5 fruit fly cellular contexts compared by ENCODE assay signal in the genomic region with DNA sequence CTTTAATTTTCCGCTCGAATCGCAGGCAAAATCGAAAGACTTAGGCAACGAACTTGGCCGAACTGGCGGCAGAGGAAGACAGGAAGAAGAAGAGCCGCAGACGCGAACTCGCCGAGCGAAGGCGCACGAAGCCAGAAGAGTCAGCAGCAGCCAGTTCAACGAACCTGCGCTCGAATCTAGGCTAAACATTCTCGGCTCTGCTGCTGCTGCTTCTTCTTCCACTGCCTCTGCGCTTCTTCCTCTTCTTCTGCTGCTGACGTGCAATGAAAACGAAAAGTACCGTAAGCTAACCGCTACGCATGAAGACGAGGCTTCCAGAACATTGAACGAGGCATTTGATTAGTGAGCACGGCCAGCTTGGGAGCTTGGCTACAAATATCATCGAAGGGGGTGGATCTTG.
TF ChIP-seq lines count a peak whose summit lies in the region.

No protein-coding gene starts in this region.

- TF ChIP-seq CTCF in whole organism, embryonic (GFP tag; optimal IDR thresholded peaks at IDR 0.05; lab: Kevin White, UChicago) = no peak

TF ChIP-seq in whole organism, 6 proteins besides CTCF, POLR2A, EP300 and RAD21:
- TF ChIP-seq EcR (GFP tag; optimal IDR thresholded peaks at IDR 0.05; lab: Kevin White, UChicago) (peak; percentile 61 to 88), CG8478 (optimal IDR thresholded peaks at IDR 0.05; lab: Kevin White, UChicago) (no peak), pan (optimal IDR thresholded peaks at IDR 0.05; lab: Kevin White, UChicago) (no peak), psq (optimal IDR thresholded peaks at IDR 0.05; lab: Kevin White, UChicago) (no peak), Dll (optimal IDR thresholded peaks at IDR 0.05; lab: Kevin White, UChicago) (no peak), usp (GFP tag; optimal IDR thresholded peaks at IDR 0.05; lab: Kevin White, UChicago) (no peak)

TF ChIP-seq in whole organism, embryonic, 481 proteins besides CTCF, POLR2A, EP300 and RAD21:
- peak; percentile 55 for TF ChIP-seq CG11247 (GFP tag; IDR thresholded peaks at IDR 0.05; lab: Robert Waterston, UW)
- no peak for TF ChIP-seq CG16779 (GFP tag; IDR thresholded peaks at IDR 0.05; lab: Robert Waterston, UW)
- no peak for TF ChIP-seq CG7271 (tag; optimal IDR thresholded peaks at IDR 0.05; lab: Kevin White, UChicago)
- no peak for TF ChIP-seq NC2α (GFP tag; optimal IDR thresholded peaks at IDR 0.05; lab: Kevin White, UChicago)
- TF ChIP-seq B-H2 (GFP tag; optimal IDR thresholded peaks at IDR 0.05; lab: Kevin White, UChicago) = no peak
- peak; percentile 17 for TF ChIP-seq CG15479 (GFP tag; optimal IDR thresholded peaks at IDR 0.05; lab: Kevin White, UChicago)
- no peak for TF ChIP-seq row (GFP tag; IDR thresholded peaks at IDR 0.05; lab: Robert Waterston, UW)
- TF ChIP-seq Deaf1 (tag; optimal IDR thresholded peaks at IDR 0.05; lab: Kevin White, UChicago) = peak; percentile 75
- no peak for TF ChIP-seq CG7963 (GFP tag; IDR thresholded peaks at IDR 0.05; lab: Robert Waterston, UW; ENCODE audit: partially characterized antibody)
- no peak for TF ChIP-seq Six4 (GFP tag; optimal IDR thresholded peaks at IDR 0.05; lab: Kevin White, UChicago)
- TF ChIP-seq CG14710 (tag; optimal IDR thresholded peaks at IDR 0.05; lab: Kevin White, UChicago) = no peak
- no peak for TF ChIP-seq CG7357 (GFP tag; IDR thresholded peaks at IDR 0.05; lab: Robert Waterston, UW)
- TF ChIP-seq kni (GFP tag; optimal IDR thresholded peaks at IDR 0.05; lab: Kevin White, UChicago) = peak; percentile 29
- no peak for TF ChIP-seq CG6254 (GFP tag; optimal IDR thresholded peaks at IDR 0.05; lab: Kevin White, UChicago)
- peak; percentile 82 for TF ChIP-seq CG17385 (GFP tag; optimal IDR thresholded peaks at IDR 0.05; lab: Kevin White, UChicago)
- peak; percentile 98 for TF ChIP-seq Blimp-1 (GFP tag; optimal IDR thresholded peaks at IDR 0.05; lab: Kevin White, UChicago)
- TF ChIP-seq gsb-n (tag; optimal IDR thresholded peaks at IDR 0.05; lab: Kevin White, UChicago) = no peak
- no peak for TF ChIP-seq CG15011 (GFP tag; optimal IDR thresholded peaks at IDR 0.05; lab: Kevin White, UChicago)
- TF ChIP-seq tll (GFP tag; optimal IDR thresholded peaks at IDR 0.05; lab: Kevin White, UChicago) = peak in 1 of 2 experiments; percentile 47

TF ChIP-seq in whole organism, prepupa, 60 proteins besides CTCF, POLR2A, EP300 and RAD21:
- TF ChIP-seq CG3032 (tag; optimal IDR thresholded peaks at IDR 0.05; lab: Kevin White, UChicago) (no peak), Eip78C (GFP tag; lab: Kevin White, UChicago) (peak; percentile 46), Eip75B (GFP tag; optimal IDR thresholded peaks at IDR 0.05; lab: Kevin White, UChicago) (peak; percentile 3), Blimp-1 (GFP tag; optimal IDR thresholded peaks at IDR 0.05; lab: Kevin White, UChicago) (peak; percentile 97), Met (GFP tag; optimal IDR thresholded peaks at IDR 0.05; lab: Kevin White, UChicago) (no peak)
TF ChIP-seq in whole organism, prepupa: peak in this region for 3.

TF ChIP-seq in whole organism, pupa, 21 proteins besides CTCF, POLR2A, EP300 and RAD21:
- TF ChIP-seq EcR (GFP tag; optimal IDR thresholded peaks at IDR 0.05; lab: Kevin White, UChicago) (peak; percentile 88), gl (tag; optimal IDR thresholded peaks at IDR 0.05; lab: Kevin White, UChicago) (no peak), Pif1A (GFP tag; optimal IDR thresholded peaks at IDR 0.05; lab: Kevin White, UChicago) (no peak), CG34367 (tag; optimal IDR thresholded peaks at IDR 0.05; lab: Kevin White, UChicago) (no peak), CG14655 (GFP tag; optimal IDR thresholded peaks at IDR 0.05; lab: Kevin White, UChicago) (no peak), CG10348 (GFP tag; IDR thresholded peaks at IDR 0.05; lab: Robert Waterston, UW) (no peak), fd96Ca (GFP tag; IDR thresholded peaks at IDR 0.05; lab: Robert Waterston, UW) (no peak), CG13204 (GFP tag; optimal IDR thresholded peaks at IDR 0.05; lab: Kevin White, UChicago) (no peak), CG4496 (GFP tag; IDR thresholded peaks at IDR 0.05; lab: Robert Waterston, UW) (0 out of 3 replicates have a peak, but pooled peaks have one; percentile 24), Pif1B (GFP tag; optimal IDR thresholded peaks at IDR 0.05; lab: Kevin White, UChicago) (no peak)

TF ChIP-seq in whole organism, wandering third instar larva, 38 proteins besides CTCF, POLR2A, EP300 and RAD21:
- TF ChIP-seq Jra (GFP tag; optimal IDR thresholded peaks at IDR 0.05; lab: Kevin White, UChicago) = no peak
- no peak for TF ChIP-seq Abd-B (GFP tag; optimal IDR thresholded peaks at IDR 0.05; lab: Kevin White, UChicago)
- TF ChIP-seq Myc (optimal IDR thresholded peaks at IDR 0.05; lab: Kevin White, UChicago) = no peak
- no peak for TF ChIP-seq Rel (GFP tag; optimal IDR thresholded peaks at IDR 0.05; lab: Kevin White, UChicago)
- TF ChIP-seq Rel (tag; optimal IDR thresholded peaks at IDR 0.05; lab: Kevin White, UChicago) = no peak
- TF ChIP-seq psq (GFP tag; optimal IDR thresholded peaks at IDR 0.05; lab: Kevin White, UChicago) = peak; percentile 12
- no peak for TF ChIP-seq dsf (GFP tag; optimal IDR thresholded peaks at IDR 0.05; lab: Kevin White, UChicago; ENCODE audit: borderline replicate concordance)
- no peak for TF ChIP-seq dl (GFP tag; optimal IDR thresholded peaks at IDR 0.05; lab: Kevin White, UChicago; ENCODE audit: insufficient read depth in 1 of 2, partially characterized antibody in 2 of 2)
- no peak for TF ChIP-seq rgr (GFP tag; optimal IDR thresholded peaks at IDR 0.05; lab: Kevin White, UChicago)
- TF ChIP-seq pan (optimal IDR thresholded peaks at IDR 0.05; lab: Kevin White, UChicago) = no peak
TF ChIP-seq in whole organism, wandering third instar larva: peak in this region for 1.
